Worm (Caenorhabditis elegans) whole organism, L1 larva: ENCODE measurements around the gene ZK856.6.

ENCODE experiments used
- elt-2 ChIP-seq: sonication (generic microtip); optimal IDR thresholded peaks from 2 replicates; lab custom pipeline; 2016; ENCODE audit warnings: missing genetic modification characterization, mild to moderate bottlenecking, inconsistent platforms, missing compliant biosample characterization, missing genetic modification reagents
- fkh-10 ChIP-seq: sonication (generic microtip); optimal IDR thresholded peaks from 2 replicates; lab custom pipeline; 2017; ENCODE audit warnings: missing biosample characterization, missing genetic modification reagents, missing genetic modification characterization
- lsy-2 ChIP-seq, 2 experiments: fragments of 150-350 bp; optimal IDR thresholded peaks; 2 replicates each; lab custom pipeline; 2014; ENCODE audit warnings: missing biosample characterization in 2 of 2, missing genetic modification characterization in 2 of 2
- sptf-1 ChIP-seq: fragments of 150-350 bp; optimal IDR thresholded peaks from 2 replicates; lab custom pipeline; 2014; ENCODE audit warnings: missing biosample characterization, missing genetic modification characterization
- tlp-1 ChIP-seq: fragments of 150-350 bp; optimal IDR thresholded peaks from 2 replicates; lab custom pipeline; 2014; ENCODE audit warnings: missing biosample characterization, missing genetic modification characterization
- unc-86 ChIP-seq: sonication (generic microtip); optimal IDR thresholded peaks from 2 replicates; lab custom pipeline; 2016; ENCODE audit warnings: missing genetic modification characterization, missing compliant biosample characterization
- xbp-1 ChIP-seq: sonication (generic microtip); optimal IDR thresholded peaks from 2 replicates; lab custom pipeline; 2016; ENCODE audit warnings: missing genetic modification characterization, missing compliant biosample characterization
- ztf-11 ChIP-seq, 2 experiments: sonication (generic microtip); optimal IDR thresholded peaks; 2 replicates each; lab custom pipeline; 2016 to 2017; ENCODE audit warnings: missing genetic modification characterization in 2 of 2, missing biosample characterization in 1 of 2, missing compliant biosample characterization in 1 of 2

DNA sequence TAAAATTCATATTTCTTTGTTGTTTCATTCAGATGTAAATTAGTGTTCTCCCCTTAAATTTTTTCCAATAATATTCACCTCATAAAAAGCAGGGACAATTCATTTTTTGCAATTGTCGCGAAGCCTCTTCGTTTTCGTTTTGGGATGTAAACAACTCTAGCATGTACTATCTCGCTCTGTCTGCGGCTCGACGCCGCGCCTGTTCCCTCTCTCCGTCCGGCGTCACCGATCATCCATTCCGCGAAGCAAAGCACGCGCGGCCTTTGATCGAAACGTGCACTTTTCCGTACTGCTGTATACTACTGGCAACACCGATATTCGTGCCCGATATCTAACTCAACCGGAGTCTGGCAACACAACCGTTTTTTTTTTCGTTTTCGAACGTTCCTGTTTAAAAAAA, 48.5 kb downstream of the ZK856.6 start:
- no peak for TF ChIP-seq elt-2 (tag; lab: Kevin White, UChicago)
- no peak for TF ChIP-seq ztf-11 (tag; optimal IDR thresholded peaks at IDR 0.05; lab: Kevin White, UChicago)
- TF ChIP-seq sptf-1 (tag; lab: Kevin White, UChicago) = no peak
- no peak for TF ChIP-seq tlp-1 (tag; lab: Kevin White, UChicago)
- no peak for TF ChIP-seq fkh-10
- TF ChIP-seq lsy-2 (tag; optimal IDR thresholded peaks at IDR 0.05; lab: Kevin White, UChicago) = no peak
- TF ChIP-seq xbp-1 = no peak
- TF ChIP-seq unc-86 (tag; lab: Kevin White, UChicago) = no peak
